Fruit fly (Drosophila melanogaster): ENCODE results near the gene Pmi.

The Pmi gene

DNA sequence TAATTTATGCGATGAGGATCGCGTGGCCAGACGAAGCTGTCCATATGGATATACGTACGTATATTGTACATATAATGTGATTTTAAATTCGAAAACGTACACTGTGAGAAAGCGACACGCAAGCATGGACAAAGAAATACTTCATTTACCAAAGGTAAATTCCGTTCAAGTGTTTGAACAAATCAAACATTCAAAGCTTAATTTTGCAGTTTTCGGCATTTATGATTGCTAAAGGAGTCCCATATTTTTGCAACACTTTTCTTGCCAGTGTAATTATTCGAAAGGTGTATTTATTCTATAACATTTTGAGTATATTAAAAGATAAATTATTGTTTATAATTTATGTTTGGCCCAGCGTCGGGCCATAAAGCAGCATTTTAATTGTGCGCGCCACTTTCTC is 39.5 kb downstream of the Pmi start (continued):
- peak; percentile 38 for TF ChIP-seq Smox (GFP tag; optimal IDR thresholded peaks at IDR 0.05)
- TF ChIP-seq eg (GFP tag; IDR thresholded peaks at IDR 0.05), result peak; percentile 46; the same call in 1 of the 3 replicates
- no peak for TF ChIP-seq Eip75B (GFP tag; optimal IDR thresholded peaks at IDR 0.05)
- TF ChIP-seq Sox15 (GFP tag; optimal IDR thresholded peaks at IDR 0.05), result peak; percentile 34
- TF ChIP-seq Hr39 (GFP tag; optimal IDR thresholded peaks at IDR 0.05), result peak; percentile 65
- TF ChIP-seq CG9139 (GFP tag; optimal IDR thresholded peaks at IDR 0.05), result no peak
- TF ChIP-seq CG10631 (GFP tag; optimal IDR thresholded peaks at IDR 0.05), result peak; percentile 19
- no peak for TF ChIP-seq Blimp-1 (GFP tag; optimal IDR thresholded peaks at IDR 0.05)
- peak; percentile 80 for TF ChIP-seq Eip78C (GFP tag)
- TF ChIP-seq achi (GFP tag; optimal IDR thresholded peaks at IDR 0.05), result peak; percentile 24
- peak; percentile 26 for TF ChIP-seq CG8632 (GFP tag; optimal IDR thresholded peaks at IDR 0.05)
- TF ChIP-seq fd59A (GFP tag; optimal IDR thresholded peaks at IDR 0.05), result no peak
- peak; percentile 14 for TF ChIP-seq Lpt (GFP tag; optimal IDR thresholded peaks at IDR 0.05)
- peak; percentile 51 for TF ChIP-seq Hr4 (GFP tag; optimal IDR thresholded peaks at IDR 0.05)
- TF ChIP-seq Sox102F (GFP tag; optimal IDR thresholded peaks at IDR 0.05), result no peak
- TF ChIP-seq OdsH (GFP tag; optimal IDR thresholded peaks at IDR 0.05), result peak; percentile 35
- TF ChIP-seq CG31627 (GFP tag; optimal IDR thresholded peaks at IDR 0.05), result peak; percentile 58
- TF ChIP-seq net (GFP tag; optimal IDR thresholded peaks at IDR 0.05), result no peak
- no peak for TF ChIP-seq fd85E (GFP tag; optimal IDR thresholded peaks at IDR 0.05)
- TF ChIP-seq pdm3 (GFP tag; optimal IDR thresholded peaks at IDR 0.05), result peak; percentile 43
- TF ChIP-seq CG7368 (GFP tag; optimal IDR thresholded peaks at IDR 0.05), result no peak
- no peak for TF ChIP-seq salr (GFP tag; optimal IDR thresholded peaks at IDR 0.05)
- no peak for TF ChIP-seq CG3032 (tag; optimal IDR thresholded peaks at IDR 0.05)
- peak; percentile 47 for TF ChIP-seq lz (GFP tag; optimal IDR thresholded peaks at IDR 0.05)
- no peak for TF ChIP-seq CG6854 (GFP tag; optimal IDR thresholded peaks at IDR 0.05)

- TF ChIP-seq Met (GFP tag; optimal IDR thresholded peaks at IDR 0.05) (peak; percentile 33), CG1621 (tag; optimal IDR thresholded peaks at IDR 0.05) (no peak), dac (GFP tag; optimal IDR thresholded peaks at IDR 0.05) (no peak), OdsH (GFP tag; optimal IDR thresholded peaks at IDR 0.05) (peak; percentile 23), Smox (GFP tag; optimal IDR thresholded peaks at IDR 0.05) (peak; percentile 29), CG10669 (GFP tag; optimal IDR thresholded peaks at IDR 0.05) (no peak), CG8119 (GFP tag; IDR thresholded peaks at IDR 0.05) (no peak), esn (GFP tag; optimal IDR thresholded peaks at IDR 0.05) (peak; percentile 33), fd59A (GFP tag; optimal IDR thresholded peaks at IDR 0.05) (no peak), CG3919 (GFP tag; optimal IDR thresholded peaks at IDR 0.05) (peak; percentile 22), lz (GFP tag; optimal IDR thresholded peaks at IDR 0.05) (peak; percentile 32), ss (GFP tag; optimal IDR thresholded peaks at IDR 0.05) (no peak), Hr39 (GFP tag; optimal IDR thresholded peaks at IDR 0.05) (peak; percentile 60), CG31627 (GFP tag; optimal IDR thresholded peaks at IDR 0.05) (peak; percentile 40), svp (GFP tag) (peak; percentile 80), Sox102F (GFP tag; optimal IDR thresholded peaks at IDR 0.05) (peak; percentile 31), cyc (GFP tag; optimal IDR thresholded peaks at IDR 0.05) (peak; percentile 7), topi (GFP tag; optimal IDR thresholded peaks at IDR 0.05) (peak; percentile 43), CG6854 (GFP tag; optimal IDR thresholded peaks at IDR 0.05) (no peak), pdm3 (GFP tag; optimal IDR thresholded peaks at IDR 0.05) (peak; percentile 10), CG3032 (tag; optimal IDR thresholded peaks at IDR 0.05) (no peak), Sox15 (GFP tag; optimal IDR thresholded peaks at IDR 0.05) (no peak), Lpt (GFP tag; optimal IDR thresholded peaks at IDR 0.05) (no peak), CG32006 (GFP tag; optimal IDR thresholded peaks at IDR 0.05) (peak; percentile 1), Eip78C (GFP tag) (peak; percentile 46), dsx (GFP tag; optimal IDR thresholded peaks at IDR 0.05; ENCODE audit: poor library complexity, severe bottlenecking) (no peak), achi (GFP tag; optimal IDR thresholded peaks at IDR 0.05) (peak; percentile 31), Sox14 (GFP tag; optimal IDR thresholded peaks at IDR 0.05) (peak; percentile 10), eg (GFP tag; IDR thresholded peaks at IDR 0.05) (no peak), net (GFP tag; optimal IDR thresholded peaks at IDR 0.05) (peak; percentile 11), CG11762 (GFP tag; optimal IDR thresholded peaks at IDR 0.05; ENCODE audit: insufficient read depth) (no peak), CG7368 (GFP tag; optimal IDR thresholded peaks at IDR 0.05) (no peak), CG6792 (GFP tag; optimal IDR thresholded peaks at IDR 0.05) (peak; percentile 16), CG10631 (GFP tag; optimal IDR thresholded peaks at IDR 0.05) (no peak), Gug (GFP tag; IDR thresholded peaks at IDR 0.05) (no peak)
Measured at dm6 chr3L:5820039-5820438, 40.2 kb downstream of the Pmi start.

Data from whole organism, prepupa.